Fruit fly (Drosophila melanogaster) whole organism: ENCODE data around the gene Zir.

ENCODE experiments used
- CG8478 ChIP-seq: fragments of >200 bp; optimal IDR thresholded peaks from 2 replicates; lab custom pipeline; 2018; ENCODE audit warnings: inconsistent platforms
- pan ChIP-seq: fragments of >200 bp; optimal IDR thresholded peaks from 2 replicates; lab custom pipeline; 2017
- psq ChIP-seq: fragments of >200 bp; optimal IDR thresholded peaks from 2 replicates; lab custom pipeline; 2017

- TF ChIP-seq pan (lab: Kevin White, UChicago) = no peak
- TF ChIP-seq psq = no peak
- no peak for TF ChIP-seq CG8478
These were observed 33.8 kb downstream of the Zir start for dm6 chr2L:128296-128715.
